Fruit fly (Drosophila melanogaster): ENCODE data around the gene dop.

The dop gene

dm6 chr3L:15587445-15588381 lies 21.9 kb downstream of the dop start, which contains the start of gene CG7656 (continued):
- no peak for TF ChIP-seq twi (tag; optimal IDR thresholded peaks at IDR 0.05)
- TF ChIP-seq danr (GFP tag; IDR thresholded peaks at IDR 0.05) = 0 out of 2 replicates have a peak, but pooled peaks have one; percentile 12
- TF ChIP-seq corto (GFP tag; optimal IDR thresholded peaks at IDR 0.05) = no peak
- peak; percentile 9 for TF ChIP-seq CG6813 (GFP tag; optimal IDR thresholded peaks at IDR 0.05)
- peak; percentile 37; the same call in 1 of the 2 replicates for TF ChIP-seq CG17612 (GFP tag; IDR thresholded peaks at IDR 0.05)
- peak; percentile 71 for TF ChIP-seq CG33213 (GFP tag; optimal IDR thresholded peaks at IDR 0.05)
- TF ChIP-seq CG15696 (tag; optimal IDR thresholded peaks at IDR 0.05) = peak; percentile 37
- TF ChIP-seq lab (GFP tag; optimal IDR thresholded peaks at IDR 0.05) = peak; percentile 38
- peak; percentile 75 for TF ChIP-seq CG30403 (GFP tag; optimal IDR thresholded peaks at IDR 0.05)
- TF ChIP-seq psq (GFP tag; optimal IDR thresholded peaks at IDR 0.05) = no peak
- TF ChIP-seq CG4404 (GFP tag; IDR thresholded peaks at IDR 0.05) = peak; percentile 15; the same call in 1 of the 2 replicates
- TF ChIP-seq HmgZ (tag; optimal IDR thresholded peaks at IDR 0.05) = peak; percentile 75
- TF ChIP-seq pfk (GFP tag; optimal IDR thresholded peaks at IDR 0.05) = peak; percentile 5
- peak; percentile 79 for TF ChIP-seq ken (GFP tag; IDR thresholded peaks at IDR 0.05)
- peak; percentile 52 for TF ChIP-seq CG5245 (GFP tag; optimal IDR thresholded peaks at IDR 0.05)
- TF ChIP-seq Stat92E (GFP tag; optimal IDR thresholded peaks at IDR 0.05) = no peak
- TF ChIP-seq ro (GFP tag; IDR thresholded peaks at IDR 0.05) = no peak
- TF ChIP-seq CG1832 (GFP tag; optimal IDR thresholded peaks at IDR 0.05) = no peak
- peak; percentile 62 for TF ChIP-seq sisA (GFP tag; IDR thresholded peaks at IDR 0.05)
- peak; percentile 45 for TF ChIP-seq Hr3 (GFP tag; optimal IDR thresholded peaks at IDR 0.05)
- TF ChIP-seq h (optimal IDR thresholded peaks at IDR 0.05) = no peak
- peak; percentile 52 for TF ChIP-seq Six4 (GFP tag; optimal IDR thresholded peaks at IDR 0.05)
- TF ChIP-seq Med (GFP tag) = peak; percentile 98
- no peak for TF ChIP-seq sr (GFP tag; IDR thresholded peaks at IDR 0.05)
- TF ChIP-seq Lhr (GFP tag; optimal IDR thresholded peaks at IDR 0.05) = no peak
- TF ChIP-seq Eip74EF (GFP tag; optimal IDR thresholded peaks at IDR 0.05) = no peak
- peak; percentile 56 for TF ChIP-seq ftz-f1 (GFP tag; optimal IDR thresholded peaks at IDR 0.05)
- TF ChIP-seq ind (GFP tag; optimal IDR thresholded peaks at IDR 0.05) = peak; percentile 79
- no peak for TF ChIP-seq Hand (GFP tag; optimal IDR thresholded peaks at IDR 0.05)
- TF ChIP-seq fd3F (GFP tag; optimal IDR thresholded peaks at IDR 0.05) = no peak
- peak; percentile 59 for TF ChIP-seq Dip3 (GFP tag; optimal IDR thresholded peaks at IDR 0.05)
- TF ChIP-seq tio (GFP tag; optimal IDR thresholded peaks at IDR 0.05) = no peak
- peak; percentile 78; the same call in 2 of the 3 replicates for TF ChIP-seq CG6175 (GFP tag; IDR thresholded peaks at IDR 0.05)
- TF ChIP-seq CG4282 (GFP tag; optimal IDR thresholded peaks at IDR 0.05) = peak; percentile 58
- TF ChIP-seq CG6689 (GFP tag; IDR thresholded peaks at IDR 0.05) = peak; percentile 100
- peak; percentile 75 for TF ChIP-seq sob (GFP tag; IDR thresholded peaks at IDR 0.05)
- no peak for TF ChIP-seq CG31388 (GFP tag; optimal IDR thresholded peaks at IDR 0.05)
- TF ChIP-seq CG13894 (tag; optimal IDR thresholded peaks at IDR 0.05) = peak; percentile 25
- no peak for TF ChIP-seq CG13296 (GFP tag; optimal IDR thresholded peaks at IDR 0.05)
- peak; percentile 4 for TF ChIP-seq gsb-n (tag; optimal IDR thresholded peaks at IDR 0.05)
- TF ChIP-seq E2f1 (GFP tag; IDR thresholded peaks at IDR 0.05) = peak; percentile 28; the same call in 1 of the 2 replicates
- peak; percentile 89 for TF ChIP-seq mam (GFP tag; optimal IDR thresholded peaks at IDR 0.05)
- TF ChIP-seq Asciz (GFP tag; optimal IDR thresholded peaks at IDR 0.05) = no peak
- peak; percentile 63; the same call in 1 of the 2 replicates for TF ChIP-seq CG5953 (GFP tag; IDR thresholded peaks at IDR 0.05)
- TF ChIP-seq crc (GFP tag; optimal IDR thresholded peaks at IDR 0.05) = peak; percentile 65
- TF ChIP-seq pho (GFP tag; optimal IDR thresholded peaks at IDR 0.05) = peak; percentile 76
- TF ChIP-seq Xbp1 (GFP tag; optimal IDR thresholded peaks at IDR 0.05) = peak; percentile 86
- TF ChIP-seq vfl (GFP tag; optimal IDR thresholded peaks at IDR 0.05) = peak; percentile 71
- peak; percentile 60 for TF ChIP-seq Ets97D (GFP tag; optimal IDR thresholded peaks at IDR 0.05)

Measured in whole organism, embryonic.